Fruit fly (Drosophila melanogaster) whole organism, adult: Measurements from ENCODE around the gene G6P.
A peak's percentile ranks its signal among the peaks of the same experiment; 100 is the strongest.

Source experiments
- CG12768 ChIP-seq: fragments of 200-800 bp; sonication (Bioruptor generic); optimal IDR thresholded peaks from 2 replicates; lab custom pipeline; 2017; ENCODE audit warnings: missing biosample characterization, missing genetic modification characterization, mild to moderate bottlenecking, moderate library complexity, missing genetic modification reagents
- CG14711 ChIP-seq: fragments of 200-800 bp; sonication (Bioruptor generic); optimal IDR thresholded peaks from 2 replicates; lab custom pipeline; 2018; ENCODE audit warnings: missing biosample characterization, mild to moderate bottlenecking, missing genetic modification characterization, moderate library complexity
- CG1620 ChIP-seq: fragments of 200-800 bp; sonication (Bioruptor generic); optimal IDR thresholded peaks from 2 replicates; lab custom pipeline; 2016; ENCODE audit warnings: missing biosample characterization, missing genetic modification characterization
- bab1 ChIP-seq: fragments of 200-800 bp; sonication (Bioruptor generic); optimal IDR thresholded peaks from 3 replicates; lab custom pipeline; 2019; ENCODE audit warnings: missing biosample characterization, mild to moderate bottlenecking, missing genetic modification characterization, moderate library complexity
- cic ChIP-seq: fragments of 200-800 bp; sonication (Bioruptor generic); optimal IDR thresholded peaks from 2 replicates; lab custom pipeline; 2017; ENCODE audit warnings: missing biosample characterization, mild to moderate bottlenecking, missing genetic modification characterization, moderate library complexity

- TF ChIP-seq cic (GFP tag; lab: Kevin White, UChicago) (peak; percentile 60), CG14711 (peak; percentile 46), CG12768 (GFP tag; lab: Kevin White, UChicago) (peak; percentile 14), CG1620 (GFP tag; lab: Kevin White, UChicago) (peak; percentile 58), bab1 (GFP tag; lab: Kevin White, UChicago) (peak; percentile 77)
Measured at dm6 chr2L:2856960-2857584, 41.5 kb upstream of the G6P start, which contains the start of gene CG2991.
